Worm (Caenorhabditis elegans): Measurements from ENCODE around the gene Y54E2A.8.

Y54E2A.8 gene

DNA sequence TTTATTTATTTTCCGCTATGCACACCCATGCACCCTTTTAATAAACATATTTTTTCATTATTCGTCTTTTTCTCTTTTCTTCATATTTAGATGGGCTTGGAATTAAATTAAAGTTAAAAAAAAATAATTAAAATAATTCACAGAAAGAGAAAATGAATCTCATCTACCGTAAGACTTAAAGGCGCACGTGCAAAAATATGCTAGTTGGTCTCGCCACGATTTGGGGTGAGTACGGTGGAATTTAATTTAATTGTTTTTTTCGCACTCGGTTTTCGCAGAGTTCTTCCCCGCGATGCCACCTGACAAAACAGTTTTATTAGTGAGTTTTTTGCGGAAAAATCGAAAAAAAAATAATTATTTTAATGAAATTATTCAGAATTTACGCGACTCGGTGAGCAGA, at the start of gene Y54E2A.8:
TSS of gene Y54E2A.8 (plus strand) at position 254 of the 400 bp plus-strand sequence.
- TF ChIP-seq unc-62 (GFP tag; optimal IDR thresholded peaks at IDR 0.05) = no peak

DNA sequence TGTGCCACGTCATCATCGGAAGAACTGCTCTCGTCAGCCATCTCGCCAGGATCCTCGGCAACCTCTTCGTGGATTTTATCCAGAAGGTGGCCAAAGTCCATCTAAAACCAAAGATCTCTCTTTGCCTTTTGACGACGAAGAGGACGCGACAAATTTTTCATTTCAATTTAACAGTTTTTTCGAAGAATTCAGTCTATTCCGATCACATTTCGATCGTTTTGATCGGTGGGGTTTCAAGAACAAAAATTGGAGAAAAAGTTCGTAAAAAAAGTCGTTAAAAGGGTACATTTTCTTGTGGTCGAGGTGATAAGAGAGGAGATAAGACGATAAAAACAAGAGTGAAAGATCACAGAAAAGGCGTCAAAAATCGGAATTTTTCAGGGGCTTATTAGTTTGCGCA, 44.7 kb upstream of the Y54E2A.8 start, which contains the start of gene glna-1:
TSS of gene glna-1 (minus strand) at position 101 of the 400 bp plus-strand sequence.
- no peak for TF ChIP-seq unc-62 (GFP tag; optimal IDR thresholded peaks at IDR 0.05)

DNA sequence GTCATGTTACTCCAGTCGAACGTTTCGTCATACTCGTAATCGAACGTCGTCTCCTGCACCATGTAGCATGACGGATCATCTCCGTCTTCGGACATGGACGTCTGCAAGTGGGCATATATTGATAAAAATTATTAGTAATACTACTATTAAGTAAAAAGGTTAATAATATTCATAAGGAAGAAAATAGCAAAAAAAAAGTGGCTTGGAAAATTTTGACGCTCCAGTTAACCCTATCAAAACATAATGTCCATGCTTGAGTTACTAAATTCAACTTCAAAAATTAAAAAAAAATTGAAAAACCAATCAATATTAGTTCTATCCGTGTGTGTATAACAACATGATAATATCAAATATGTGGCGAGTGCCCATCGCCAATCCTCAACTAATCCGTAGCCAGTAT, 39.0 kb upstream of the Y54E2A.8 start, which contains the start of gene npr-34:
TSS of gene npr-34 (minus strand) at position 101 of the 400 bp plus-strand sequence.
- no peak for TF ChIP-seq unc-62 (GFP tag; optimal IDR thresholded peaks at IDR 0.05)

DNA sequence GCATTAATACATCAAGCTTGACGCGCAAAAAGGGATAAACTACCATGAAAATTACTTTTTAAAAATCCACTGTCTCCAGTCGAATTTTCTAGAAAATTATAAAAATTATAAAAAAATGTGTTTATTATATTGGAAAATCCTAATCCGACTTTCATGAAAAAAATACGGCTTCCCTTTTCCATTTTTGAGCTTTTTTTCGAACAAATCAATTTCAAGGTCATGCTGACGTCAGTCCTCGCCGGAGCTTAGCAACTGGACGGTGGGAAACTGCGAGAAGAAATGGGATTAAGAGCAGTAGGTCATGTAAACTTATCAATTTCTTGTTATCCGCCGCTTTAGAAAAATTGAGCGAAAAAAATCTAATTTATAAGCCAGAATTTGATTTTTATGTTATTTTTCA, 33.0 kb upstream of the Y54E2A.8 start:
- no peak for TF ChIP-seq unc-62 (GFP tag; optimal IDR thresholded peaks at IDR 0.05)

DNA sequence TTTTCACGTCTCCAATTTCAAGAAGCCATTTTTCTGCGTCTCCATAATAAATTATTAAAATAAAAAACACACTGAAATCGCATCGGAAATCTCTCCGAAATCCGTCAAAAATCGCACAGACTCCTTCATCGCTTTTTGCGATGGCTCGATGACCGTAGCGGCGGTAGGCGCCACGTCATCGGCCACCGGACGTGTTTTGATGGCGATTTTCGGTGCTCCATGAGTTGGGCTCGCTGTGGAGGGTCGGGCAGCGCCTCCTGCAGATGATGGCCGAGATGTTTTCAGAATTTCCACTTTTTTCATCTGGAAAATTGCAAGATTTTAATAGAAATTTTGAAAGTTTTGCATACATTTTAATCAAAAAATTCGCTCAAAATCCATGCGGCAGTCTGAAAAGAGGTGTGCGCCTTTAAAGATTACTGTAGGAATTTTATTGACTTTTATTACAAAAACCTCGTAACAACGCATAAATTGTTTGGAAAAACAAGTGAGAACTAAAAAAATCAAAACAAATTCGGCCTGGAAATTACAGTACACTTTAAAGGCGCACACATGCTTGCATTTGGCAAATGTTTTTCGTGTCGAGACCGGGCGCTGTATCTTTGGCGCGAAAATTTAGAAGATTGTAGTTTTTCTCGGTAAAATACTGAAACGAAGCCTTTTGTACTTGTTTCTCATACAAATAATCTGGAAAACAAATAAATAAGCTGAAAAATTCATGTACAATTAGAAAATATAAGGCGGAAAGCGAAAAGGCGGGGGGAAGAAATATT, 25.8 kb upstream of the Y54E2A.8 start, which contains the start of gene smg-9:
TSS of gene smg-9 (minus strand) at position 663 of the 773 bp plus-strand sequence.
- no peak for TF ChIP-seq unc-62 (GFP tag; optimal IDR thresholded peaks at IDR 0.05)

DNA sequence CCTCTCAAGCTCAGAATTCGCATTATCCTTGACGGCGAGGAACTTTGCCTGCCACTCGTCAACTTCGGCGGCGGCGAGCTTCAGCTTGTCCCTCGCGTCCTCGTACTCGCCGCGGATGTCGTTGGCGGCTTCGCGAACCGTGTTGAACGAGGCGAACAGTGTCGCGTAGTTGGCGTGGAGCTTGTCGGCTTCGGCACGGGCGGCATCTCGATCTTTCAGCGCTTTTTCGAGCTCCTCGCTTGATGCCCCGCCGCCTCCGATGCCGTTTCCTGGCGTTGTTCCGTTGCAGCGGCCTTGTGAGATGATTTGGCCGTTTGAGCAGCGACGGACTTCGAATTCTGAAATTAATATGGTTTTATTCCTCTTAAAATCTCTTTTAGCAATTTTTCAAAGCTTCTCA, 24.9 kb upstream of the Y54E2A.8 start:
- TF ChIP-seq unc-62 (GFP tag; optimal IDR thresholded peaks at IDR 0.05) = no peak

DNA sequence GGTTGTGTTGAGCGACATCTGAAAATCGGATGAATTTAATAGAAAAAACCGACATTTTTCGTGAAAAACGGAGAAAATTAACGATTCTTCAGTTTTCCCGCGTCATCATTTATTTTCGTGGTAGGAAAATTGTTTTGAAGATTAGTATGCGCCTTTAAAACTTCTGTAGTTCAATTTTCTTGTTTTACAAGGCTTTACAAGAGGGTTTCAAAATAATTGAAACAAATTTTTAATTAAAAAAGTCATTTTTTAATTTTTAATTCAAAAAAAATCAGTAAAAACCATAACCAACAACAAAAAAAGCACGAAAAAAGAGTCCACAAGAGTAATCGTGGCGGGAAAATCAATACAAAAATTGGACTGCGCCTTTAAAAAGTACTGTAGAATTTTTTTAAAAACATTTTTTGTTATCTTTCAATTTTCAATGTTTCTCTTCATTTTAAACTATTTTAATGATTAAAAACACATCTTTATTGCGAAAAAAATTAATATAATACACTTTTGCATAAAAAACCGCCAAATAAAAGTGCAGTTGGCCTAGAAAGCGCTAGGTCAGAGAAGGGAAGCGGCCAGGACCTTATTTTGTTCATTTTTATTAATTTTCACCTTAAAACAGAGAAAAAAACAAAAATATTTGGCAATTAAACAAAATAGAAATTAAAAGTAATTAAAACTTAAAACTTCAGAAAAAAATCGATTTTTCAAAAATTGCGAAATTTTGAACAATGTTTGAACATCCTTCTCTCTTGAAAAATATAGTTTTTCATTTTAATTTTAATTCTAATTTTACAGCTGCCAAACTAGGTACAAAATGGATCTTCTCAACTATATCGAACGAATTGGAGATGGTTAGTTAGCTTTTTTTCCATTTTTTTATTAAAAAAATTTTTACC, 24.0 kb upstream of the Y54E2A.8 start, which contains the start of the genes tac-1 and Y54E2A.4:
TSS of gene tac-1 (minus strand) at position 20 of the 893 bp plus-strand sequence.
TSS of gene Y54E2A.4 (plus strand) at position 765 of the 893 bp plus-strand sequence.
- TF ChIP-seq unc-62 (GFP tag; optimal IDR thresholded peaks at IDR 0.05) = no peak

DNA sequence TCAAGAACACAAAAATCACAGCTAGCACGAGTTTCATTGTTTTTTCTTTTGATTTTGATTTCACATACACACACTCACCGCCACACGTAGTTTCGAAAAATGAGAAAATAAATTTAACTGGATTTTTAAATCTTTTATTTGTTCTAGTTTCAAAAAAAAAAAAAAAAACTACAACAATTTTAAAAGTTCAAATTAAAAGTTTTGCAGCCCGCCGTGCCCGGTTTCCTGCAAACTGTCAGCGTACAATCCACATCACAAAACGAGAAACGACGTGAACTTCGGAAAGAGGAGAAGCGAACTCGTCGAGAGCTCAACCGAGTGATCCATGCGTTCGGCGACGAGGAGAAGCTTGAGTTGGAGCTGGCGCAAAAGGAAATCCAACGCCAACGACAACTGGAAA, 20.4 kb upstream of the Y54E2A.8 start, which contains the start of gene Y54E2A.5:
TSS of gene Y54E2A.5 (minus strand) at position 101 of the 400 bp plus-strand sequence.
- TF ChIP-seq unc-62 (GFP tag; optimal IDR thresholded peaks at IDR 0.05) = no peak

DNA sequence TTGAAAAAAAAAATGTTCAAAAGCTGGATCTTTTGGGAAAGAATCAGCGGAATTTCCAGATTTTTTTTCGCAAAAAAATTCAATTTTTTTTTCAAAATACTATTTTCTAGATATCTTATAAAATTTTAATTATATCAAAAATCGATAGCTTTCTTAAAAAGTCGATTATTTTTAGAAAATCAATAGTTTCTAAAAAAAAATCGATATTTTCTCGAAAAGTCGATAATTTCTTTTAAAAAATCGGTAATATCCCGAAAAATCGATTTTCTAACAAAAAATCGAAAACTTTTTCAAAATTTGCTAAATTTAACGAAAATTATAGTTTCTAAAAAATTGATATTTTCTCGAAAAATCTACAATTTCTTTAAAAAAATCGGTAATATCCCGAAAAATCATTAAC, 9.3 kb upstream of the Y54E2A.8 start:
- no peak for TF ChIP-seq unc-62 (GFP tag; optimal IDR thresholded peaks at IDR 0.05)

DNA sequence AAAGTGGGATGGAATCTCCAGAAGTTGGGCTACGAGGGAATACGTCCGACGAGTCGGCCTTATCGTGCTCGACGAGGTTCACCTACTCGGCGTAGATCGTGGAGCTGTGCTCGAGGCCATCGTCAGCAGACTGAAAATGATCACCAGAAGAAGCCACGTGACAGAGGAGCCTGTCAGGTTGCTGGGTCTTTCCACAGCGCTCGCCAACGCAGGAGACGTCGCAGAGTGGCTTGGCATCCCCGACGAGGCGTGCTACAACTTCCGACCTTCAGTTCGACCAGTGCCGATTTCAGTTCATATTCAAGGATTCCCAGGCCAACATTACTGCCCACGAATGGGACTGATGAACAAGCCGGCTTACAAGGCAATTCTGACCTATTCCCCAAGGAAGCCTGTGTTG, 7.0 kb upstream of the Y54E2A.8 start:
- TF ChIP-seq unc-62 (GFP tag; optimal IDR thresholded peaks at IDR 0.05) = no peak

DNA sequence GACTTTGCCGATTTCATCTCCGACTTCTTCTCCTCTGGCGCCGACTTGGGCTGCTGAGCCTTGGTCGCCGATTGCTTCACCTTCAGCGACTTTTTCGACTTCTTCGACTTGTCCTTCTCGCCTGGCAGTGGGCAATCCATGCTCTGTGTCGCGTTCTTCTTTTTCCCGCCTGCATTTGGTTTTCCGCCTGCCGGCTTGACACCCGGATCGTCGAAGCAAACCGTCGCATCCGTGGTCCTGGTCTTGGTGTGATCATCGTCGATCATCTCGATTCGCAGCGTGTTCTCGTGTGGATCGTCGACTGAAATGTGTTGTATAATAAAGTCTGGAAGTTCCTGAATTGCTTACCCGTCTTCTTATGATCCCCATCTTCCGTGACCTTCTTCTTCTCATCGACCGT, 6.0 kb upstream of the Y54E2A.8 start:
- no peak for TF ChIP-seq unc-62 (GFP tag; optimal IDR thresholded peaks at IDR 0.05)

DNA sequence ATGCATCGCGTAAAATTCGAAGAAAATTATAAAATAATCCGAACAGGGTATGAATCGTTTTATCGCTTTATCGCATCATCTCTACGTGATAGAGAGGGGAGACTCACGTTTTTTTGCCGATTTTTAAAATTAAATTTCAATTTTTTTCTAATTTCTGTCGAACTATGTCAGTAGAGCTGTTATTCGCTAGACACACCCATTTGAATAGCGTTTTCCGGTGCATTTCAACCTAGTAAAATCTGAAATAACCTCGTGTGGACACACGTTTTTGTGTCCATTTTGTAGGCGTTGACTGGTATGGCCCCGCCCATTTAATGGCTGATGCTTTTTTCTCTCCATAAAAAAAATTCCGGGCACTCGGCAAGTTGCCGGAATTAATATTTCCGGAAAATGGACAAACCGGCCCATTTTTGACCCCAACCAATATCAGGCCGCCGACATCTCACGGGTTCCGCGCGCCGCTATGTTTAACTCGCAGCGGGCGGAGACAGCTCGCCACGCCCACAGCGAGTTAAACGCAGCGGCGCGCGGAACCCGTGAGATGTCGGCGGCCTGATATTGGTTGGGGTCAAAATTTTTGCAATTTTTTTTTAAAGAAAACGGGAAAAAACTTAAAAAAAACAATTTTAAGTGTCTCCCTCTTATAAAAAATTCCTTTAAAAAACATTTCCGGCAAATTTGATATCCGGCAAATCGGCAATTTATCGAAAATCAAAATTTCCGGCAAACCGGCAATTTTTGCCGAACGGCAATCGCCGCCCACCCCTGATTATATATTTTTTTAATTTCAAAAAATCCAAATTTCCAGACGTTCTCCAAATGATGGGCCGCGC, 5.0 kb upstream of the Y54E2A.8 start, which contains the start of gene Y54E2A.7:
TSS of gene Y54E2A.7 (minus strand) at position 51 of the 833 bp plus-strand sequence.
- TF ChIP-seq unc-62 (GFP tag; optimal IDR thresholded peaks at IDR 0.05) = no peak

DNA sequence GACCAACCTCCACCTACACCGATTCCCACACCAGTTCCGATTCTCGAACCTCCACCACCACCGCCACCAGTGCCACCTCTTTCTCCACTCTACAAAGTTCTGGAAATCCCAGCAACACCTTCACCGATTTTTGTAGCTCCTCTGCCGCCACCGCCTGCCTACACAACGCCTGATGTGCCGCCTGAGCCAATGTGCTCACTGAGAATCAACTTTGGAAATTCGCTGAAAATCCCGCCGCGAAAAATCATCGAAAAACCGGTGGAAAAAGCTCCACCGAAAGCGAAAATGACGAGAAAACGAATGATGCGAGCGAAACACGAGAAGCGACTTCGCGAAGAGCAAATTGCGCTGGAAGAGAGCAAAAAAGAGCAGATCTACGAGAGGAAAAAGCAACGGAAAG, 1.7 kb downstream of the Y54E2A.8 start:
- TF ChIP-seq unc-62 (GFP tag; optimal IDR thresholded peaks at IDR 0.05) = no peak

DNA sequence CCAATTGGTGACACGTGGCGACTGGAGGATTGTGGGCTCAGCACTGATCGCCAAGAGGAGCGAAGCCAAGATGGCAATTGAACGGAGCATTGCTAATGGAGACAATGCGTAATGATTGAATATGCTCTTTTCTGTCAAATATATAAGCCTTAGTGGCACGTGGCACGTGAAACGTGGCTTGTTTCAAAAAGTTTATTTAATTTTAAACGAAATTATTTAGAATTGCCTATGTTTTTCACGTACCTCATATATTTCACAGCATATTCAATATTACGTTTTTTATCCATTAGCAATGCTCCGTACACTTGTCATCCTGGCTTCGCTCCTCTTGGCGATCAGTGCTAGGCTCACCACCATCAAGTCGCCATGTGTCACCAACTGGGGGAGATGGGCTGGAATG, 7.8 kb downstream of the Y54E2A.8 start, which contains the start of gene Y54E2A.9:
TSS of gene Y54E2A.9 (minus strand) at position 101 of the 400 bp plus-strand sequence.
- TF ChIP-seq unc-62 (GFP tag; optimal IDR thresholded peaks at IDR 0.05) = no peak

DNA sequence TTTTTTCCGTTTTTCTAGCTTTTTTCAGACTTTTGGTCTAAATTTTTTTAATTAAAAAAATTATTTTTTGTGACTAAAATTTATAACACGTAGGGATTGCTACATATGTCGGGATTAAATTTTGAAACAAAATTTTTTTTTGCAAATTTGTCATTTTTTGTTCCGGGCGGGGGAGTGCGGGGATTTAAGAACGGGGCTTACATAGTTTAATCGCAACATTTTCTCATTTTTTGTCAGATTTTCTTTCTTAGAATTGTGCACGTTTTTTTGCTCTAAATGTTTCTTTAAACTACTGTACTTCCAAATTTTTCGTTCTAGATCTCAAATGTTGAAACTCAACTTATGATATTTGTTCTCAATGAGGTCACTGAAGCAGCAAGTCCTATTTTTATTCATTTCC, 12.6 kb downstream of the Y54E2A.8 start, which contains the start of gene Y54E2A.10:
TSS of gene Y54E2A.10 (plus strand) at position 301 of the 400 bp plus-strand sequence.
- TF ChIP-seq unc-62 (GFP tag; optimal IDR thresholded peaks at IDR 0.05) = no peak
